Worm (Caenorhabditis elegans) whole organism, L3 larva: ENCODE measurements around the gene H12I19.115.

Experiments
- ama-1 ChIP-seq: fragments of 150-350 bp; optimal IDR thresholded peaks from 2 replicates; lab custom pipeline; 2018
- elt-2 ChIP-seq: sonication (generic microtip); optimal IDR thresholded peaks from 2 replicates; lab custom pipeline; 2016; ENCODE audit warnings: missing genetic modification reagents, mild to moderate bottlenecking, missing genetic modification characterization, missing compliant biosample characterization
- fos-1 ChIP-seq: fragments of 150-350 bp; optimal IDR thresholded peaks from 2 replicates; lab custom pipeline; 2014; ENCODE audit warnings: missing biosample characterization, missing genetic modification characterization
- lin-39 ChIP-seq: fragments of 150-350 bp; optimal IDR thresholded peaks from 2 replicates; lab custom pipeline; 2018; ENCODE audit warnings: missing biosample characterization, missing genetic modification reagents, missing genetic modification characterization
- lsy-12 ChIP-seq: sonication (generic microtip); optimal IDR thresholded peaks from 2 replicates; lab custom pipeline; 2016; ENCODE audit warnings: mild to moderate bottlenecking, missing genetic modification characterization, missing compliant biosample characterization
- nhr-237 ChIP-seq: fragments of 150-350 bp; optimal IDR thresholded peaks from 2 replicates; lab custom pipeline; 2014; ENCODE audit warnings: missing biosample characterization, missing genetic modification characterization
- nhr-28 ChIP-seq: fragments of 150-350 bp; optimal IDR thresholded peaks from 2 replicates; lab custom pipeline; 2014; ENCODE audit warnings: missing biosample characterization, missing genetic modification characterization
- nhr-67 ChIP-seq: fragments of 150-350 bp; optimal IDR thresholded peaks from 2 replicates; lab custom pipeline; 2014; ENCODE audit warnings: missing biosample characterization, missing genetic modification characterization
- nhr-76 ChIP-seq: fragments of 150-350 bp; sonication (generic microtip); optimal IDR thresholded peaks from 5 replicates; lab custom pipeline; 2014; ENCODE audit warnings: missing biosample characterization, missing genetic modification characterization
- nhr-77 ChIP-seq: fragments of 150-350 bp; optimal IDR thresholded peaks from 2 replicates; lab custom pipeline; 2014; ENCODE audit warnings: missing biosample characterization, missing genetic modification characterization
- pha-4 ChIP-seq: fragments of 150-350 bp; optimal IDR thresholded peaks from 2 replicates; lab custom pipeline; 2014; ENCODE audit warnings: missing biosample characterization, missing genetic modification reagents, missing genetic modification characterization
- snpc-4 ChIP-seq: fragments of 150-350 bp; optimal IDR thresholded peaks from 2 replicates; lab custom pipeline; 2014; ENCODE audit warnings: missing biosample characterization, missing genetic modification characterization
- ztf-4 ChIP-seq: fragments of 150-350 bp; optimal IDR thresholded peaks from 2 replicates; lab custom pipeline; 2014; ENCODE audit warnings: missing biosample characterization, missing genetic modification characterization

DNA sequence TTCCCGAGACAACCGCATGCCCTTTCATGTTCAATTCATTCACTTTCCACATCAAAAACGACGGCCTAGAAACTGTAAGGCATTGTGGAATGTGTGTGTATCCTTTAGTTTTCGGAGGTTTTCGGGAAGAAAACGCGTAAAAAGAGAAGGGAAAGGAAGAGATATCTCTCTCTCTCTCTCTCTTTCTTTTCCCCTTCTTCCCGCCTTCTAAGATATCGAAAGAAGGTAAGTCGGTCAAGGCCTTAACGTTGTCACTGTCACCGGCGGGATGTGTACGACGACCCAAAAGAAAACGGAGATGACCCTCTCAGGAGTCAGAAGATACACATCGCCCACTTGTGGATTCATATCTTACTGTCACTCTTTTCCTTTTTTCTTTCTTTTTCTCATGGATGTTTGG lies 37.9 kb downstream of the H12I19.115 start:
- no peak for TF ChIP-seq nhr-76
- TF ChIP-seq nhr-77 = no peak
- no peak for TF ChIP-seq pha-4
- TF ChIP-seq fos-1 = no peak
- TF ChIP-seq ama-1 (lab: Kevin White, UChicago) = no peak
- no peak for TF ChIP-seq lsy-12 (tag; lab: Kevin White, UChicago)
- no peak for TF ChIP-seq lin-39 (tag; lab: Kevin White, UChicago)
- TF ChIP-seq elt-2 (tag; lab: Kevin White, UChicago) = no peak
- TF ChIP-seq nhr-67 (tag; lab: Kevin White, UChicago) = no peak
- TF ChIP-seq snpc-4 (tag; lab: Kevin White, UChicago) = no peak
- TF ChIP-seq nhr-237 (tag; lab: Kevin White, UChicago) = no peak
- TF ChIP-seq nhr-28 (tag; lab: Kevin White, UChicago) = no peak
- no peak for TF ChIP-seq ztf-4 (tag; lab: Kevin White, UChicago)
